Worm (Caenorhabditis elegans) whole organism, early embryonic: Measurements from ENCODE around the gene olrn-1.

Experiments
- B0310.2 ChIP-seq: sonication (generic microtip); optimal IDR thresholded peaks from 2 replicates; lab custom pipeline; 2016; ENCODE audit warnings: mild to moderate bottlenecking, missing genetic modification characterization, missing compliant biosample characterization
- F13C5.2 ChIP-seq: sonication (generic microtip); optimal IDR thresholded peaks from 2 replicates; lab custom pipeline; 2017; ENCODE audit warnings: mild to moderate bottlenecking, missing genetic modification characterization, inconsistent platforms, missing compliant biosample characterization
- aly-1 ChIP-seq: sonication (generic microtip); optimal IDR thresholded peaks from 2 replicates; lab custom pipeline; 2016; ENCODE audit warnings: missing genetic modification characterization, missing compliant biosample characterization
- ama-1 ChIP-seq: fragments of 150-350 bp; optimal IDR thresholded peaks from 2 replicates; lab custom pipeline; 2014
- ceh-36 ChIP-seq: sonication (generic microtip); optimal IDR thresholded peaks from 2 replicates; lab custom pipeline; 2016; ENCODE audit warnings: missing genetic modification characterization, inconsistent platforms, missing compliant biosample characterization
- flt-1 ChIP-seq: fragments of 200-800 bp; sonication (Bioruptor generic); IDR thresholded peaks from 2 replicates; pipeline ENCODE4 v1.3.6; 2022; ENCODE audit warnings: missing genetic modification characterization, missing compliant biosample characterization
- hmg-4 ChIP-seq: fragments of 200-800 bp; sonication (Bioruptor generic); optimal IDR thresholded peaks from 2 replicates; lab custom pipeline; 2018; ENCODE audit warnings: mild to moderate bottlenecking, missing genetic modification characterization, missing compliant biosample characterization
- scrt-1 ChIP-seq: fragments of 200-800 bp; sonication (Bioruptor generic); IDR thresholded peaks from 2 replicates; pipeline ENCODE4 v1.3.6; 2022; ENCODE audit warnings: missing genetic modification characterization, missing compliant biosample characterization
- tbx-11 ChIP-seq: fragments of 200-800 bp; sonication (Bioruptor generic); IDR thresholded peaks from 2 replicates; pipeline ENCODE4 v1.3.6; 2022; ENCODE audit warnings: missing genetic modification characterization, missing compliant biosample characterization
- tra-4 ChIP-seq: sonication (generic microtip); optimal IDR thresholded peaks from 2 replicates; lab custom pipeline; 2017; ENCODE audit warnings: missing genetic modification characterization, missing compliant biosample characterization

DNA sequence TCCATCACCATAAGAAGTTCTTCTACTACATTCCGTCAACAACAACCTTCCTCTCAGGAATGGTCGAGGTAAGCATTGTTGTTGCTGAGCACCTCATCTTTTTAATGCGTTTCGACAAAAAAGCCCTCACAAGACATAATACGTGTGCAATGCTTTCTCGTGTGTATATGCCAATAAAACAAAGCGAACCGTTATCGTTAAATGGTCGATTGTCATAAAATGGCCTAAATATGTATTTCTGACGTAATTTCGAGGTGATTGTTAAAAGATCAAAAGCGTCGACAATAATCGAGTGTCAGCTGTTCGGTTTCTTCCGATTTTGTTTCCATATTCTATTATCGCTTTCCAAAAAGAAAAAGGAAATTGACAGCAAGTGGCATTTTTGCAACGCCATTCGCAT lies 7.2 kb downstream of the olrn-1 start:
- no peak for TF ChIP-seq F13C5.2 (tag; lab: Kevin White, UChicago)
- TF ChIP-seq flt-1 (GFP tag; lab: Robert Waterston, UW), result no peak
- no peak for TF ChIP-seq ama-1 (lab: Kevin White, UChicago)
- TF ChIP-seq aly-1 (tag; lab: Kevin White, UChicago), result no peak
- TF ChIP-seq hmg-4 (GFP tag; lab: Kevin White, UChicago), result no peak
- TF ChIP-seq scrt-1 (GFP tag; lab: Robert Waterston, UW), result no peak
- TF ChIP-seq tbx-11, result no peak
- TF ChIP-seq tra-4 (tag; lab: Kevin White, UChicago), result no peak
- TF ChIP-seq ceh-36 (tag; lab: Kevin White, UChicago), result no peak
- no peak for TF ChIP-seq B0310.2
